Worm (Caenorhabditis elegans): ENCODE measurements around the gene bed-1.

The bed-1 gene

ce11 chrV:19116872-19117372 lies 7.8 kb downstream of the bed-1 start:
- TF ChIP-seq ceh-28 (tag; optimal IDR thresholded peaks at IDR 0.05) = peak; percentile 84
- no peak for TF ChIP-seq jun-1 (tag; optimal IDR thresholded peaks at IDR 0.05)

DNA sequence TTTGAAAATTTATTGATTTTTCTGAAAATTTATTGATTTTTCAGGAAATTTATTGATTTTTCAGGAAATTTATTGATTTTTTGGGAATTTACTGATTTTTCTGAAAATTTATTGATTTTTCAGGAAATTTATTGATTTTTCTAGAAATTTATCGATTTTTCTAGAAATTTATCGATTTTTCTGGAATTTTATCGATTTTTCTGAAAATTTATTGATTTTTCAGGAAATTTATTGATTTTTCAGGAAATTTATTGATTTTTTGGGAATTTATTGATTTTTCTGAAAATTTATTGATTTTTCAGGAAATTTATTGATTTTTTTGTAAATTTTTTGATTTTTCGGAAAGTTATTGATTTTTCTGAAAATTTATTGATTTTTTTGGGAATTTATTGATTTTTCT lies 12.1 kb downstream of the bed-1 start:
- peak; percentile 73 for TF ChIP-seq ceh-28 (tag; optimal IDR thresholded peaks at IDR 0.05)

ce11 chrV:19107065-19107464 lies 17.7 kb downstream of the bed-1 start:
- peak; percentile 86 for TF ChIP-seq ceh-28 (tag; optimal IDR thresholded peaks at IDR 0.05)
- TF ChIP-seq mdt-29 (GFP tag; IDR thresholded peaks at IDR 0.05) = no peak

- TF ChIP-seq ceh-28 (tag; optimal IDR thresholded peaks at IDR 0.05) = peak; percentile 93
Observed at ce11 chrV:19101589-19102201, 23.0 kb downstream of the bed-1 start, which contains the start of gene zhp-4. zhp-4 (minus strand) TSS chrV:19101786.

DNA sequence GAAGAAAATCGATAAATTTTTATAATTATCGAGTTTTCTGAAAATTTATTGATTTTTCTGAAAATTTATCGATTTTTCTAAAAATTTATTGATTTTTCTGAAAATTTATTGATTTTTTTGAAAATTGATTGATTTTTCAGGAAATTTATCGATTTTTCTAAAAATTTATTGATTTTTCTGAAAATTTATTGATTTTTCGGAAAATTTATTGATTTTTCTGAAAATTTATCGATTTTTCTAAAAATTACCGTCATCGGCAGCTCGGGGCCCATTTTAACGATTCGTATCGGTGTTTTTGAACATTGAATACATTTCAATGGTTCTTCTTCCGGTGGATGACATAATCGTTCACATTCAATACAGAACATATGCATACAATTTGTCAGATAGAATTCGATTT lies 24.1 kb downstream of the bed-1 start:
- TF ChIP-seq ceh-28 (tag; optimal IDR thresholded peaks at IDR 0.05) = peak; percentile 32

DNA sequence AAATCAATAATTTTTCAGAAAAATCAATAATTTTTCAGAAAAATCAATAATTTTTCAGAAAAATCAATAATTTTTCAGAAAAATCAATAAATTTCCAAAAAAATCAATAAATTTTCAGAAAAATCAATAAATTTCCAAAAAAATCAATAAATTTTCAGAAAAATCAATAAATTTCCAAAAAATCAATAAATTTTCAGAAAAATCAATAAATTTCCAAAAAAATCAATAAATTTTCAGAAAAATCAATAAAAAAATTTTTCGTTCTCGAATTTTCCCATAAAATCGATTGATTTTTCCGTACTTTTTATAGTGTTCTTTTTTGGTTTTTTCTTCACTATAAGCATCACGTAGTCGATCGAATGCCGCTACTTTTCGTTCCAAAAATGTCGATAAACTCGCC lies 24.6 kb downstream of the bed-1 start:
- TF ChIP-seq ceh-28 (tag; optimal IDR thresholded peaks at IDR 0.05) = peak; percentile 73

DNA sequence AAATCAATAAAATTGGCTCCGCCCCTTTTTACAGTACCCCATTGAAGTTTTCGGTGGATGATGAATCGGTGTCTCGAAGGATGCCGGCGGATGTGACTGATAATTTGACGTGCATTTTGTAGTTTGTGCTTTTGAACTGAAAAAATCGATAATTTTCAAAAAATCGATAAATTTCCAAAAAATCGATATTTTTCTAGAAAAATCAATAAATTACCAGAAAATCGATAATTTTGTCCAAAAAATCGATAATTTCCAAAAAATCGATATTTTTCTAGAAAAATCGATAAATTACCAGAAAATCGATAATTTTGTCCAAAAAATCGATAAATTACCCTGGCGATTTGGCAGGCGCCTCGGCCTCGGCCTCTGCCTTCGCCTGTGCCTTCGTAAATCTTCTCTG lies 25.2 kb downstream of the bed-1 start:
- no peak for TF ChIP-seq T26A8.4 (GFP tag; IDR thresholded peaks at IDR 0.05)
- TF ChIP-seq ceh-44 (GFP tag; IDR thresholded peaks at IDR 0.05) = no peak
- TF ChIP-seq ceh-28 (tag; optimal IDR thresholded peaks at IDR 0.05) = peak; percentile 91
- TF ChIP-seq unc-62 (GFP tag; optimal IDR thresholded peaks at IDR 0.05 in 1 of 2) = peak in 1 of 2 experiments; percentile 16
- TF ChIP-seq unc-62 (tag; optimal IDR thresholded peaks at IDR 0.05) = no peak
- no peak for TF ChIP-seq tag-97 (GFP tag; IDR thresholded peaks at IDR 0.05)
- no peak for TF ChIP-seq jun-1 (tag; optimal IDR thresholded peaks at IDR 0.05)
- no peak for TF ChIP-seq lim-7 (GFP tag; IDR thresholded peaks at IDR 0.05)

- TF ChIP-seq Y48G9A.11 (GFP tag; IDR thresholded peaks at IDR 0.05) = peak; percentile 92
Observed at ce11 chrV:19094572-19094971, 30.1 kb downstream of the bed-1 start.

ce11 chrV:19090885-19091284 lies 33.8 kb downstream of the bed-1 start:
- TF ChIP-seq php-3 (GFP tag; IDR thresholded peaks at IDR 0.05) = no peak
- no peak for TF ChIP-seq daf-19 (GFP tag; conservative IDR thresholded peaks at IDR 0.05)
- TF ChIP-seq dmd-9 (GFP tag; IDR thresholded peaks at IDR 0.05) = no peak
- peak; percentile 64 for TF ChIP-seq set-16 (GFP tag; IDR thresholded peaks at IDR 0.05)
- no peak for TF ChIP-seq sdz-12 (GFP tag; optimal IDR thresholded peaks at IDR 0.05)
- 0 out of 2 replicates have a peak, but pooled peaks have one; percentile 64 for TF ChIP-seq F44E2.7 (GFP tag; IDR thresholded peaks at IDR 0.05)
- TF ChIP-seq lim-7 (GFP tag; IDR thresholded peaks at IDR 0.05) = no peak
- 0 out of 2 replicates have a peak, but pooled peaks have one; percentile 38 for TF ChIP-seq Y48G9A.11 (GFP tag; IDR thresholded peaks at IDR 0.05)

DNA sequence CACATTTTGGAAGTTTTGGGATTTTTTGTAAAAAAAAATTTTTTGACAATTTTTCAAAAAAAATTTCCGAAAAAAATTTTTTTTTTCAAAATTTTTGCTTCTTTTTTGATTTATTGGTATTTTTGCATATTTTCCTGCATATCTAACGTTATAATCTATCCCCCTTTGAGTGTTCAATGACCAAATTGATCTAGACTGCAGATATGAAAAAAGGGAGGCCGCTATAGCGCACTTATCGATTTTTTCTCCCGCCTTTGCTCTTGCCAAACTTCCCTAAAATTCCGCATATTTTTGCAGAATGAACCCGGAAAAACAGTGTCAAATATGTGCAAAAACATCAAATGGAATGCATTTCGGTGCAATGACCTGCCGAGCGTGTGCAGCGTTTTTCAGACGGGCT lies 37.3 kb downstream of the bed-1 start, which contains the start of gene nhr-145:
TSS of gene nhr-145 (plus strand) at position 298 of the 400 bp plus-strand sequence.
- no peak for TF ChIP-seq F10B5.3 (tag; optimal IDR thresholded peaks at IDR 0.05)
- no peak for TF ChIP-seq madf-9 (GFP tag; conservative IDR thresholded peaks at IDR 0.05)
- TF ChIP-seq T26A8.4 (GFP tag; IDR thresholded peaks at IDR 0.05) = no peak
- TF ChIP-seq dmd-9 (GFP tag; IDR thresholded peaks at IDR 0.05) = no peak
- no peak for TF ChIP-seq daf-19 (GFP tag; conservative IDR thresholded peaks at IDR 0.05)
- TF ChIP-seq egl-27 (tag; optimal IDR thresholded peaks at IDR 0.05) = no peak
- no peak for TF ChIP-seq D1046.2 (GFP tag; IDR thresholded peaks at IDR 0.05)
- TF ChIP-seq zip-2 (tag; optimal IDR thresholded peaks at IDR 0.05) = no peak
- TF ChIP-seq lin-13 (GFP tag; optimal IDR thresholded peaks at IDR 0.05) = no peak
- no peak for TF ChIP-seq Y75B8A.6 (GFP tag; IDR thresholded peaks at IDR 0.05)
- TF ChIP-seq vab-7 (GFP tag; IDR thresholded peaks at IDR 0.05) = no peak
- no peak for TF ChIP-seq spr-1 (tag; optimal IDR thresholded peaks at IDR 0.05)
- TF ChIP-seq unc-62 (GFP tag; optimal IDR thresholded peaks at IDR 0.05 in 1 of 2) = no peak
- no peak for TF ChIP-seq unc-62 (tag; optimal IDR thresholded peaks at IDR 0.05)
- no peak for TF ChIP-seq mdt-29 (GFP tag; IDR thresholded peaks at IDR 0.05)
- TF ChIP-seq nhr-10 (tag; optimal IDR thresholded peaks at IDR 0.05) = no peak
- no peak for TF ChIP-seq aly-2 (tag; optimal IDR thresholded peaks at IDR 0.05)
- no peak for TF ChIP-seq php-3 (GFP tag; IDR thresholded peaks at IDR 0.05)
- no peak for TF ChIP-seq ZK546.5 (tag; optimal IDR thresholded peaks at IDR 0.05)
- no peak for TF ChIP-seq ceh-82 (tag; optimal IDR thresholded peaks at IDR 0.05)
- TF ChIP-seq nhr-76 (tag; optimal IDR thresholded peaks at IDR 0.05) = no peak

Measured in whole organism, L4 larva.